Worm (Caenorhabditis elegans) whole organism, late embryonic: Measurements from ENCODE around the gene F16G10.1.

Source experiments
- C08G9.2 ChIP-seq: sonication (generic microtip); optimal IDR thresholded peaks from 2 replicates; lab custom pipeline; 2016; ENCODE audit warnings: mild to moderate bottlenecking, missing genetic modification characterization, moderate library complexity, missing compliant biosample characterization
- F13H6.1 ChIP-seq: sonication (generic microtip); optimal IDR thresholded peaks from 2 replicates; lab custom pipeline; 2016; ENCODE audit warnings: missing genetic modification characterization, missing compliant biosample characterization
- Y22D7AL.16 ChIP-seq: sonication (generic microtip); optimal IDR thresholded peaks from 2 replicates; lab custom pipeline; 2016; ENCODE audit warnings: missing genetic modification characterization, missing compliant biosample characterization
- ahr-1 ChIP-seq: sonication (generic microtip); optimal IDR thresholded peaks from 2 replicates; lab custom pipeline; 2016; ENCODE audit warnings: missing genetic modification characterization, missing compliant biosample characterization
- ceh-19 ChIP-seq: fragments of 200-800 bp; sonication (Bioruptor generic); optimal IDR thresholded peaks from 2 replicates; lab custom pipeline; 2018; ENCODE audit warnings: mild to moderate bottlenecking, missing genetic modification characterization, missing compliant biosample characterization
- ceh-34 ChIP-seq: sonication (generic microtip); optimal IDR thresholded peaks from 2 replicates; lab custom pipeline; 2016; ENCODE audit warnings: mild to moderate bottlenecking, missing genetic modification characterization, missing compliant biosample characterization
- ceh-48 ChIP-seq: sonication (generic microtip); optimal IDR thresholded peaks from 2 replicates; lab custom pipeline; 2016; ENCODE audit warnings: missing genetic modification characterization, inconsistent platforms, missing compliant biosample characterization
- che-1 ChIP-seq: sonication (generic microtip); optimal IDR thresholded peaks from 2 replicates; lab custom pipeline; 2016; ENCODE audit warnings: mild to moderate bottlenecking, missing genetic modification characterization, missing compliant biosample characterization
- dmd-4 ChIP-seq: sonication (generic microtip); optimal IDR thresholded peaks from 2 replicates; lab custom pipeline; 2016; ENCODE audit warnings: borderline replicate concordance, missing genetic modification characterization, missing compliant biosample characterization
- elt-2 ChIP-seq: sonication (generic microtip); optimal IDR thresholded peaks from 2 replicates; lab custom pipeline; 2016; ENCODE audit warnings: missing genetic modification reagents, missing genetic modification characterization, missing compliant biosample characterization
- gmeb-2 ChIP-seq: sonication (generic microtip); optimal IDR thresholded peaks from 2 replicates; lab custom pipeline; 2016; ENCODE audit warnings: missing genetic modification characterization, inconsistent platforms, missing compliant biosample characterization
- hlh-13 ChIP-seq: fragments of 200-800 bp; sonication (Bioruptor generic); optimal IDR thresholded peaks from 2 replicates; lab custom pipeline; 2018; ENCODE audit warnings: mild to moderate bottlenecking, missing genetic modification characterization, missing compliant biosample characterization
- hlh-30 ChIP-seq: sonication (generic microtip); optimal IDR thresholded peaks from 2 replicates; lab custom pipeline; 2017; ENCODE audit warnings: antibody characterized with exemption, missing genetic modification characterization, missing compliant biosample characterization; ENCODE audit not compliant: insufficient read depth
- hlh-6 ChIP-seq: sonication (generic microtip); optimal IDR thresholded peaks from 2 replicates; lab custom pipeline; 2016; ENCODE audit warnings: missing genotype, missing genetic modification characterization, missing compliant biosample characterization
- hlh-8 ChIP-seq: sonication (generic microtip); optimal IDR thresholded peaks from 2 replicates; lab custom pipeline; 2016; ENCODE audit warnings: missing genotype, missing genetic modification characterization, missing compliant biosample characterization
- lin-11 ChIP-seq: fragments of 200-800 bp; sonication (Bioruptor generic); optimal IDR thresholded peaks from 2 replicates; lab custom pipeline; 2018; ENCODE audit warnings: mild to moderate bottlenecking, missing genetic modification characterization, missing compliant biosample characterization
- madf-2 ChIP-seq: sonication (generic microtip); optimal IDR thresholded peaks from 2 replicates; lab custom pipeline; 2017; ENCODE audit warnings: missing genetic modification characterization, missing compliant biosample characterization
- nhr-232 ChIP-seq: sonication (generic microtip); optimal IDR thresholded peaks from 2 replicates; lab custom pipeline; 2016; ENCODE audit warnings: missing genetic modification characterization, missing compliant biosample characterization
- npax-4 ChIP-seq: sonication (generic microtip); optimal IDR thresholded peaks from 2 replicates; lab custom pipeline; 2016; ENCODE audit warnings: missing genetic modification characterization, missing compliant biosample characterization
- odd-2 ChIP-seq: sonication (generic microtip); optimal IDR thresholded peaks from 2 replicates; lab custom pipeline; 2017; ENCODE audit warnings: antibody characterized with exemption, mild to moderate bottlenecking, missing genetic modification characterization, missing compliant biosample characterization
- pag-3 ChIP-seq: sonication (generic microtip); optimal IDR thresholded peaks from 2 replicates; lab custom pipeline; 2016; ENCODE audit warnings: missing compliant biosample characterization, missing genetic modification characterization, borderline replicate concordance
- pax-1 ChIP-seq: fragments of 150-350 bp; optimal IDR thresholded peaks from 2 replicates; lab custom pipeline; 2014; ENCODE audit warnings: missing biosample characterization, missing genetic modification characterization
- pha-4 ChIP-seq: fragments of 150-350 bp; optimal IDR thresholded peaks from 2 replicates; lab custom pipeline; 2018; ENCODE audit warnings: missing biosample characterization, missing genetic modification reagents, missing genetic modification characterization
- pqm-1 ChIP-seq: sonication (generic microtip); optimal IDR thresholded peaks from 2 replicates; lab custom pipeline; 2016; ENCODE audit warnings: missing genetic modification characterization, missing compliant biosample characterization
- pros-1 ChIP-seq: fragments of 150-350 bp; optimal IDR thresholded peaks from 2 replicates; lab custom pipeline; 2014; ENCODE audit warnings: missing biosample characterization, missing genetic modification reagents, missing genetic modification characterization
- ref-2 ChIP-seq: sonication (generic microtip); optimal IDR thresholded peaks from 2 replicates; lab custom pipeline; 2016; ENCODE audit warnings: missing genetic modification characterization, missing compliant biosample characterization
- rnt-1 ChIP-seq: sonication (generic microtip); optimal IDR thresholded peaks from 2 replicates; lab custom pipeline; 2016; ENCODE audit warnings: missing genetic modification characterization, missing compliant biosample characterization
- sox-4 ChIP-seq: sonication (generic microtip); optimal IDR thresholded peaks from 2 replicates; lab custom pipeline; 2017; ENCODE audit warnings: mild to moderate bottlenecking, missing genetic modification characterization, inconsistent platforms, missing compliant biosample characterization
- tbx-7 ChIP-seq: sonication (generic microtip); optimal IDR thresholded peaks from 2 replicates; lab custom pipeline; 2016; ENCODE audit warnings: missing genotype, missing genetic modification characterization, missing compliant biosample characterization
- unc-42 ChIP-seq: sonication (generic microtip); optimal IDR thresholded peaks from 2 replicates; lab custom pipeline; 2016; ENCODE audit warnings: missing genotype, missing genetic modification characterization, missing compliant biosample characterization
- unc-55 ChIP-seq: sonication (generic microtip); optimal IDR thresholded peaks from 2 replicates; lab custom pipeline; 2017; ENCODE audit warnings: missing biosample characterization, missing genetic modification reagents, missing genetic modification characterization
- unc-86 ChIP-seq: sonication (generic microtip); optimal IDR thresholded peaks from 2 replicates; lab custom pipeline; 2016; ENCODE audit warnings: missing genetic modification characterization, missing compliant biosample characterization
- zip-5 ChIP-seq: sonication (generic microtip); optimal IDR thresholded peaks from 2 replicates; lab custom pipeline; 2016; ENCODE audit warnings: missing genetic modification characterization, missing compliant biosample characterization
- ztf-16 ChIP-seq: sonication (generic microtip); optimal IDR thresholded peaks from 2 replicates; lab custom pipeline; 2017; ENCODE audit warnings: missing genetic modification characterization, missing compliant biosample characterization

The F16G10.1 gene

DNA sequence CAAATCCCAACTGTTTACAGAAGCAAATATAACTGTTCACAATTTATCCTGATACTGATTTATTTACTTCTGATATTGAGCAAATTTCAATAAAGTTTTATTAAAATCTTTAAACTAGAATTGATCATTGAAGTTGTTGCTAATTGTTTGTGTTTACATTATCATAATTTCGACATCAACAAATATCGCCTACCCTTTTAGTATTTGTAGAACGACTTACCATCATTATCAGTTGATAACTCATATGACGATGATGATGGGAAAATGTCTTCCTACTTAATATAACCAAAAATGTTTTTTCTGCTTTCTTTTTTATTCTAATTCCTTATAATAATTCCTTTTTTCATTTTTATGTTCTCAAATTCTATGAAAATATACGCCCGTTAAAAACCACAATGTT lies 16.6 kb downstream of the F16G10.1 start:
- TF ChIP-seq elt-2 (tag; lab: Kevin White, UChicago) (peak; percentile 21), ref-2 (no peak)
- TF ChIP-seq, all 69 proteins: peak for 1

ce11 chrII:2421185-2421584 lies 17.1 kb downstream of the F16G10.1 start:
- no peak for TF ChIP-seq madf-2 (tag; lab: Kevin White, UChicago)
- no peak for TF ChIP-seq unc-86 (tag; lab: Kevin White, UChicago)
- no peak for TF ChIP-seq odd-2 (tag; lab: Kevin White, UChicago)
- no peak for TF ChIP-seq ahr-1 (tag; lab: Kevin White, UChicago)
- TF ChIP-seq elt-2 (tag; lab: Kevin White, UChicago): peak; percentile 24

ce11 chrII:2421905-2422304 lies 17.8 kb downstream of the F16G10.1 start, which contains the start of gene F42G2.2:
TSS of gene F42G2.2 (plus strand) at chrII:2422205.
- no peak for TF ChIP-seq rnt-1 (tag; lab: Kevin White, UChicago)
- TF ChIP-seq F13H6.1 (tag; lab: Kevin White, UChicago): no peak
- TF ChIP-seq ceh-34 (tag; lab: Kevin White, UChicago): no peak
- TF ChIP-seq C08G9.2 (tag; lab: Kevin White, UChicago): no peak
- TF ChIP-seq pag-3: no peak
- TF ChIP-seq lin-11 (tag; lab: Kevin White, UChicago): no peak
- TF ChIP-seq sox-4 (tag; lab: Kevin White, UChicago): no peak
- no peak for TF ChIP-seq ztf-16 (tag; lab: Kevin White, UChicago)
- no peak for TF ChIP-seq tbx-7 (tag; lab: Kevin White, UChicago)
- TF ChIP-seq ceh-19 (GFP tag; lab: Kevin White, UChicago): no peak
- no peak for TF ChIP-seq ahr-1 (tag; lab: Kevin White, UChicago)

DNA sequence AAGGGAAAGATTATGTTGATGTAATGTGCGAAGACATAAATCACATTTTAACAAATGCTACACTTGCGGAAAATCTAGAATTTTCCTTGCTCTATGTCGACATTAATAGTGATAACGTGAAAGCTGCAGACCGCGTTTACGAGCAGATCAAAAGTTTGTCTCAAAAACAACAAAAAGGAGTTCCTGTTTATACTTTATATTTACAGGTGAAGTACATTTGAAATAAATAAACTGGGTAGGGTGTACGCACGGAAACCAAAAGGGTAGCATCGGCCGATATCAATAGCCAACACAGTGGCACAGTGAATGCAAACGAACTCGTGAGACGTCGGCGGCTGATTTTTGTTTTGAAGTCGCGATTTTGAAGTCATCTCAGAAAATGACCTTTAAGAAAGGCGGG lies 18.3 kb downstream of the F16G10.1 start:
- TF ChIP-seq sox-4 (tag; lab: Kevin White, UChicago): no peak
- no peak for TF ChIP-seq pax-1
- TF ChIP-seq ztf-16 (tag; lab: Kevin White, UChicago): no peak
- no peak for TF ChIP-seq pha-4
- TF ChIP-seq zip-5 (tag; lab: Kevin White, UChicago): no peak
- TF ChIP-seq pqm-1 (tag; lab: Kevin White, UChicago): no peak
- TF ChIP-seq pros-1 (tag; lab: Kevin White, UChicago): no peak
- TF ChIP-seq ahr-1 (tag; lab: Kevin White, UChicago): no peak
- TF ChIP-seq hlh-13 (GFP tag; lab: Kevin White, UChicago): no peak
- no peak for TF ChIP-seq dmd-4 (tag; lab: Kevin White, UChicago)
- TF ChIP-seq gmeb-2 (tag; lab: Kevin White, UChicago): no peak
- TF ChIP-seq F13H6.1 (tag; lab: Kevin White, UChicago): no peak
- TF ChIP-seq, all 69 proteins: peak for 0

DNA sequence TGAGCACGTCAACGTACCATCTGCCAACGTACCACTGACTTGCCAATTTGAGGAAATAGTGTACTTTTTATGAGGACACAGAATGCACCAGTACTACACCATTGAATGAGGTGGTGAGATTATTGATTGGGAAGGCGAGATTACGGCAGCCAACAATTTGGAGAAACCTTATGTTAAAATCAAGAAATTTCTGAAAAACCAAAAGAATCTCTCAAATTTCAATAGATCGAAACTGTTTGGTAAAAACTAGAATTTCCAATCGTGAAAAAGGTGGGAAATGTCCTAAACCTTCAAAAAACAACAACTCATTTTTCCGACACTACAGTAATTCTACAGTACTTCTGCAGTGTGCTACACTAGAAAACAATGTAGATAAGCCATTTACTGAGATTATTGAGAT lies 27.9 kb downstream of the F16G10.1 start, which contains the start of gene ceh-86:
TSS of gene ceh-86 (minus strand) at position 101 of the 400 bp plus-strand sequence.
- TF ChIP-seq odd-2 (tag; lab: Kevin White, UChicago) (no peak), ceh-48 (peak; percentile 55)

- TF ChIP-seq nhr-232 (no peak), pqm-1 (tag; lab: Kevin White, UChicago) (no peak), che-1 (no peak), hlh-30 (no peak), ref-2 (no peak), unc-42 (no peak), hlh-8 (tag; lab: Kevin White, UChicago) (no peak), Y22D7AL.16 (tag; lab: Kevin White, UChicago) (no peak), npax-4 (tag; lab: Kevin White, UChicago) (no peak), hlh-6 (tag; lab: Kevin White, UChicago) (no peak), unc-55 (no peak)
Measured at ce11 chrII:2435566-2435965, 31.5 kb downstream of the F16G10.1 start.
